Fruit fly (Drosophila melanogaster): Measurements from ENCODE around the gene CG33722.

The CG33722 gene

DNA sequence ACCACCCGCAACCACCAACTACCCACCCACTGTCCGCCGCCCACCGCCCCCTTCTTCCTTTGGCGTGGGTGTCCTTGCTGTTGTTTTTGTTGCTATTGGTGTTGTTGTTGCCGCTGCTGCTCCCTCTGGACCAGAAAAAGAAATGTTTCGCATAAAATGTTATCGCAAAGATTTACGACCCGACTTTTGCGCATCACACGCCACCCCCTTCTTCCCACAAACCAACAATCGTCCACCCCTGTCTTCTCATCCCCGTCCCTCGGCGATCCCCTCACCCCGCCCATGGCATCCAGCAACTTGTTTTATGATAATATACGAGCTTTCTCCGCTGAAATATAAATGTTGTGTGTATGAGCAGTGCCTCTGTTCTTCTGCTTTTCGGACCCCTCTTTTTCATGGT, 48.8 kb upstream of the CG33722 start:
- TF ChIP-seq CG34406 (GFP tag; optimal IDR thresholded peaks at IDR 0.05), result no peak
- TF ChIP-seq CG6276 (GFP tag; optimal IDR thresholded peaks at IDR 0.05), result no peak
- no peak for TF ChIP-seq fd85E (GFP tag; optimal IDR thresholded peaks at IDR 0.05)
- no peak for TF ChIP-seq CG8119 (GFP tag; IDR thresholded peaks at IDR 0.05)
- TF ChIP-seq CG10631 (GFP tag; optimal IDR thresholded peaks at IDR 0.05), result no peak
- no peak for TF ChIP-seq CG11294 (GFP tag; IDR thresholded peaks at IDR 0.05)
- TF ChIP-seq fkh (GFP tag; optimal IDR thresholded peaks at IDR 0.05), result no peak

DNA sequence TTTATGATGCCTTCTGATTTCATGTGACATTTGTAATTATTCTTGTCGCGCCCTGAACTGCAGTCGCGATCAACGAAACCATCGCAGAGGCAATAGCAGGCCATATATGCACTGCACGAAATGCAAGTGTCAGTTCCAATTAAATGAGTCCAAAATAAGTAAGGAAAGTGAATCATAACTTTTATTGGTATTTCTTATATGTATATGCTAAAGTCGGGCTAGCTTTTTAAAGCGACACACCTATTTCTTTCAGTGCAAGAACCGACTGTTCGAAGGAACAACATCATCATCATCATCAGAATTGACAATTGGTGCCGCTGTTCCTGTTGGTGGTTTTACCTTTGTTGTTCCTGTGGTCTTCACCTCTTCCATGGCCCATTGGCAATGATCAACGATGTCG, 46.7 kb upstream of the CG33722 start:
- TF ChIP-seq Blimp-1 (GFP tag; optimal IDR thresholded peaks at IDR 0.05) (no peak), achi (GFP tag; optimal IDR thresholded peaks at IDR 0.05) (peak; percentile 7), CG8319 (GFP tag; optimal IDR thresholded peaks at IDR 0.05) (no peak), ss (GFP tag; optimal IDR thresholded peaks at IDR 0.05) (peak in 1 of 2 experiments; percentile 22), CG6808 (GFP tag; optimal IDR thresholded peaks at IDR 0.05) (peak; percentile 45), Hr38 (GFP tag; optimal IDR thresholded peaks at IDR 0.05) (no peak), Sox102F (GFP tag; optimal IDR thresholded peaks at IDR 0.05) (peak; percentile 47), topi (GFP tag; optimal IDR thresholded peaks at IDR 0.05) (peak; percentile 42), dsx (GFP tag; optimal IDR thresholded peaks at IDR 0.05; ENCODE audit: poor library complexity, severe bottlenecking) (peak; percentile 29), CG11762 (GFP tag; optimal IDR thresholded peaks at IDR 0.05; ENCODE audit: insufficient read depth) (peak; percentile 20), salr (GFP tag; optimal IDR thresholded peaks at IDR 0.05) (peak in 1 of 2 experiments; percentile 42), CG8119 (GFP tag; IDR thresholded peaks at IDR 0.05) (no peak), CG1621 (tag; optimal IDR thresholded peaks at IDR 0.05) (peak; percentile 32), CG3919 (GFP tag; optimal IDR thresholded peaks at IDR 0.05) (peak; percentile 48), Sox15 (GFP tag; optimal IDR thresholded peaks at IDR 0.05) (no peak), OdsH (GFP tag; optimal IDR thresholded peaks at IDR 0.05) (peak; percentile 24), Ets96B (tag; optimal IDR thresholded peaks at IDR 0.05) (peak; percentile 51), CG6276 (GFP tag; optimal IDR thresholded peaks at IDR 0.05) (no peak), Sox14 (GFP tag; optimal IDR thresholded peaks at IDR 0.05) (peak; percentile 45), vri (GFP tag; optimal IDR thresholded peaks at IDR 0.05) (peak; percentile 14), Eip75B (GFP tag; optimal IDR thresholded peaks at IDR 0.05) (peak; percentile 39), CG31627 (GFP tag; optimal IDR thresholded peaks at IDR 0.05) (peak; percentile 48), Hr39 (GFP tag; optimal IDR thresholded peaks at IDR 0.05) (peak; percentile 54), acj6 (GFP tag; optimal IDR thresholded peaks at IDR 0.05) (peak; percentile 36), esn (GFP tag; optimal IDR thresholded peaks at IDR 0.05) (peak; percentile 45), Hr4 (GFP tag; optimal IDR thresholded peaks at IDR 0.05) (no peak), CG6854 (GFP tag; optimal IDR thresholded peaks at IDR 0.05) (no peak), fd85E (GFP tag; optimal IDR thresholded peaks at IDR 0.05) (no peak), cyc (GFP tag; optimal IDR thresholded peaks at IDR 0.05) (peak; percentile 45), CG3032 (tag; optimal IDR thresholded peaks at IDR 0.05) (peak; percentile 48), CG11902 (GFP tag; optimal IDR thresholded peaks at IDR 0.05) (peak; percentile 25), CG10631 (GFP tag; optimal IDR thresholded peaks at IDR 0.05) (peak; percentile 39), CG15336 (GFP tag; IDR thresholded peaks at IDR 0.05) (no peak), CG9139 (GFP tag; optimal IDR thresholded peaks at IDR 0.05) (no peak), Met (GFP tag; optimal IDR thresholded peaks at IDR 0.05) (peak; percentile 52), CG6163 (GFP tag; IDR thresholded peaks at IDR 0.05) (peak; percentile 64), fd59A (GFP tag; optimal IDR thresholded peaks at IDR 0.05) (peak; percentile 16), lz (GFP tag; optimal IDR thresholded peaks at IDR 0.05) (peak; percentile 38), pdm3 (GFP tag; optimal IDR thresholded peaks at IDR 0.05) (peak; percentile 29), CG34406 (GFP tag; optimal IDR thresholded peaks at IDR 0.05) (peak; percentile 4), Gug (GFP tag; IDR thresholded peaks at IDR 0.05) (no peak), svp (GFP tag) (peak; percentile 79), Eip78C (GFP tag) (peak; percentile 73), eg (GFP tag; IDR thresholded peaks at IDR 0.05) (no peak), CG4318 (GFP tag; optimal IDR thresholded peaks at IDR 0.05) (no peak), CG10669 (GFP tag; optimal IDR thresholded peaks at IDR 0.05) (peak; percentile 44), Smox (GFP tag; optimal IDR thresholded peaks at IDR 0.05) (peak; percentile 52)

Measured in whole organism, prepupa.